Worm (Caenorhabditis elegans) whole organism, mixed stage, embryonic: ENCODE measurements around the gene Y80D4G.2.

Experiments used
- M03D4.4 ChIP-seq: sonication (generic microtip); optimal IDR thresholded peaks from 2 replicates; lab custom pipeline; 2017; ENCODE audit warnings: mild to moderate bottlenecking, missing genetic modification characterization, missing compliant biosample characterization
- bed-3 ChIP-seq: fragments of 200-800 bp; sonication (Bioruptor generic); optimal IDR thresholded peaks from 3 replicates; lab custom pipeline; 2018; ENCODE audit warnings: mild to moderate bottlenecking, missing genetic modification characterization, moderate library complexity, missing compliant biosample characterization
- blmp-1 ChIP-seq: fragments of 150-350 bp; optimal IDR thresholded peaks from 2 replicates; lab custom pipeline; 2014; ENCODE audit warnings: missing biosample characterization, missing genetic modification characterization
- ceh-39 ChIP-seq: fragments of 150-350 bp; optimal IDR thresholded peaks from 2 replicates; lab custom pipeline; 2014; ENCODE audit warnings: missing biosample characterization, missing genetic modification characterization
- ceh-43 ChIP-seq: fragments of 200-800 bp; sonication (Bioruptor generic); optimal IDR thresholded peaks from 2 replicates; lab custom pipeline; 2018; ENCODE audit warnings: mild to moderate bottlenecking, missing genetic modification characterization, moderate library complexity, missing compliant biosample characterization
- ceh-83 ChIP-seq: fragments of 200-800 bp; sonication (Bioruptor generic); optimal IDR thresholded peaks from 2 replicates; lab custom pipeline; 2018; ENCODE audit warnings: mild to moderate bottlenecking, missing genetic modification characterization, missing compliant biosample characterization
- ces-1 ChIP-seq: fragments of 150-350 bp; optimal IDR thresholded peaks from 2 replicates; lab custom pipeline; 2014; ENCODE audit warnings: missing biosample characterization, missing genetic modification reagents, missing genetic modification characterization
- cnd-1 ChIP-seq: fragments of 200-800 bp; sonication (Bioruptor generic); optimal IDR thresholded peaks from 2 replicates; lab custom pipeline; 2018; ENCODE audit warnings: mild to moderate bottlenecking, missing genetic modification characterization, missing compliant biosample characterization
- elt-1 ChIP-seq: sonication (generic microtip); optimal IDR thresholded peaks from 2 replicates; lab custom pipeline; 2017; ENCODE audit warnings: missing genetic modification characterization, mild to moderate bottlenecking, missing compliant biosample characterization, antibody characterized with exemption, moderate library complexity, borderline replicate concordance; ENCODE audit not compliant: insufficient read depth
- elt-3 ChIP-seq: fragments of 150-350 bp; optimal IDR thresholded peaks from 2 replicates; lab custom pipeline; 2014; ENCODE audit warnings: missing biosample characterization, missing genetic modification characterization
- flh-1 ChIP-seq: fragments of 200-800 bp; sonication (Bioruptor generic); optimal IDR thresholded peaks from 2 replicates; lab custom pipeline; 2018; ENCODE audit warnings: mild to moderate bottlenecking, missing genetic modification characterization, moderate library complexity, missing compliant biosample characterization
- ham-2 ChIP-seq: fragments of 200-800 bp; sonication (Bioruptor generic); optimal IDR thresholded peaks from 2 replicates; lab custom pipeline; 2018; ENCODE audit warnings: mild to moderate bottlenecking, missing genetic modification characterization, missing compliant biosample characterization
- hlh-1 ChIP-seq: fragments of 150-350 bp; optimal IDR thresholded peaks from 2 replicates; lab custom pipeline; 2014; ENCODE audit warnings: missing biosample characterization, missing genetic modification reagents, missing genetic modification characterization
- lin-13 ChIP-seq: fragments of 150-350 bp; optimal IDR thresholded peaks from 2 replicates; lab custom pipeline; 2014; ENCODE audit warnings: missing biosample characterization, missing genetic modification characterization
- lin-32 ChIP-seq: fragments of 200-800 bp; sonication (Bioruptor generic); optimal IDR thresholded peaks from 2 replicates; lab custom pipeline; 2018; ENCODE audit warnings: mild to moderate bottlenecking, missing genetic modification characterization, missing compliant biosample characterization
- lsy-2 ChIP-seq: fragments of 150-350 bp; optimal IDR thresholded peaks from 2 replicates; lab custom pipeline; 2014; ENCODE audit warnings: missing biosample characterization, missing genetic modification characterization
- mab-5 ChIP-seq: fragments of 150-350 bp; optimal IDR thresholded peaks from 2 replicates; lab custom pipeline; 2014; ENCODE audit warnings: missing biosample characterization, missing genetic modification characterization
- mep-1 ChIP-seq: fragments of 150-350 bp; optimal IDR thresholded peaks from 2 replicates; lab custom pipeline; 2017; ENCODE audit warnings: missing biosample characterization, missing genetic modification reagents, missing genetic modification characterization, inconsistent platforms
- mls-2 ChIP-seq: sonication (generic microtip); optimal IDR thresholded peaks from 2 replicates; lab custom pipeline; 2016; ENCODE audit warnings: mild to moderate bottlenecking, missing genetic modification characterization, moderate library complexity, missing compliant biosample characterization
- nhr-12 ChIP-seq: fragments of 150-350 bp; optimal IDR thresholded peaks from 2 replicates; lab custom pipeline; 2014; ENCODE audit warnings: missing biosample characterization, missing genetic modification characterization
- nhr-2 ChIP-seq: fragments of 150-350 bp; optimal IDR thresholded peaks from 2 replicates; lab custom pipeline; 2014; ENCODE audit warnings: missing biosample characterization, missing genetic modification characterization
- nhr-237 ChIP-seq: fragments of 150-350 bp; optimal IDR thresholded peaks from 2 replicates; lab custom pipeline; 2014; ENCODE audit warnings: missing biosample characterization, missing genetic modification characterization
- nhr-28 ChIP-seq: fragments of 150-350 bp; optimal IDR thresholded peaks from 2 replicates; lab custom pipeline; 2014; ENCODE audit warnings: missing biosample characterization, missing genetic modification characterization
- nhr-76 ChIP-seq: sonication (generic microtip); optimal IDR thresholded peaks from 2 replicates; lab custom pipeline; 2017; ENCODE audit warnings: missing biosample characterization, missing genetic modification characterization
- pha-4 ChIP-seq: fragments of 150-350 bp; optimal IDR thresholded peaks from 2 replicates; lab custom pipeline; 2018; ENCODE audit warnings: missing biosample characterization, missing genetic modification reagents, missing genetic modification characterization
- sem-2 ChIP-seq: fragments of 200-800 bp; sonication (Bioruptor generic); optimal IDR thresholded peaks from 2 replicates; lab custom pipeline; 2018; ENCODE audit warnings: mild to moderate bottlenecking, missing genetic modification characterization, missing compliant biosample characterization
- snpc-4 ChIP-seq: fragments of 150-350 bp; optimal IDR thresholded peaks from 2 replicates; lab custom pipeline; 2014; ENCODE audit warnings: missing biosample characterization, missing genetic modification characterization
- sptf-1 ChIP-seq: sonication (generic microtip); optimal IDR thresholded peaks from 2 replicates; lab custom pipeline; 2017; ENCODE audit warnings: mild to moderate bottlenecking, missing genetic modification characterization, moderate library complexity, missing compliant biosample characterization
- tbx-8 ChIP-seq: fragments of 200-800 bp; sonication (Bioruptor generic); optimal IDR thresholded peaks from 2 replicates; lab custom pipeline; 2018; ENCODE audit warnings: mild to moderate bottlenecking, missing genetic modification characterization, moderate library complexity, missing compliant biosample characterization
- unc-120 ChIP-seq: sonication (generic microtip); optimal IDR thresholded peaks from 2 replicates; lab custom pipeline; 2017; ENCODE audit warnings: missing genetic modification characterization, missing compliant biosample characterization; ENCODE audit not compliant: poor library complexity, severe bottlenecking
- unc-39 ChIP-seq: fragments of 150-350 bp; optimal IDR thresholded peaks from 2 replicates; lab custom pipeline; 2014; ENCODE audit warnings: missing biosample characterization, missing genetic modification characterization
- unc-62 ChIP-seq: fragments of 150-350 bp; optimal IDR thresholded peaks from 2 replicates; lab custom pipeline; 2014; ENCODE audit warnings: missing biosample characterization, missing genetic modification reagents, missing genetic modification characterization
- zip-8 ChIP-seq: fragments of 150-350 bp; optimal IDR thresholded peaks from 2 replicates; lab custom pipeline; 2014; ENCODE audit warnings: missing biosample characterization, missing genetic modification characterization

Y80D4G.2 gene

ce11 chrIII:7561872-7562271, 32.5 kb downstream of the Y80D4G.2 start, which contains the start of gene lgc-12:
Gene lgc-12, plus strand, starts transcription at chrIII:7562172.
- TF ChIP-seq nhr-2 (tag; lab: Kevin White, UChicago) (no peak), zip-8 (no peak), mls-2 (no peak), ceh-83 (GFP tag; lab: Kevin White, UChicago) (no peak), lin-13 (tag; lab: Kevin White, UChicago) (no peak)

- peak; percentile 100 for TF ChIP-seq unc-62 (GFP tag; lab: Kevin White, UChicago)
- no peak for TF ChIP-seq cnd-1 (tag; lab: Kevin White, UChicago)
- peak; percentile 80 for TF ChIP-seq hlh-1 (tag; lab: Kevin White, UChicago)
- TF ChIP-seq nhr-237 (tag; lab: Kevin White, UChicago): no peak
- TF ChIP-seq flh-1 (GFP tag; lab: Kevin White, UChicago): no peak
- TF ChIP-seq ceh-83 (GFP tag; lab: Kevin White, UChicago): peak; percentile 3
- peak; percentile 83 for TF ChIP-seq unc-120 (tag; lab: Kevin White, UChicago)
- TF ChIP-seq, all 35 proteins: peak for 4
Measured at ce11 chrIII:7559869-7560268, 34.5 kb downstream of the Y80D4G.2 start.

ce11 chrIII:7558658-7559057, 35.7 kb downstream of the Y80D4G.2 start:
- no peak for TF ChIP-seq ceh-83 (GFP tag; lab: Kevin White, UChicago)
- TF ChIP-seq flh-1 (GFP tag; lab: Kevin White, UChicago): no peak
- peak; percentile 67 for TF ChIP-seq nhr-2 (tag; lab: Kevin White, UChicago)
- TF ChIP-seq ces-1: peak; percentile 85
- peak; percentile 6 for TF ChIP-seq mls-2
- peak; percentile 68 for TF ChIP-seq unc-62 (GFP tag; lab: Kevin White, UChicago)
- no peak for TF ChIP-seq sptf-1 (tag; lab: Kevin White, UChicago)
- TF ChIP-seq nhr-28 (tag; lab: Kevin White, UChicago): no peak

ce11 chrIII:7557930-7558470, 36.4 kb downstream of the Y80D4G.2 start:
- TF ChIP-seq M03D4.4 (tag; lab: Kevin White, UChicago) (no peak), pha-4 (tag; lab: Kevin White, UChicago) (no peak), nhr-2 (tag; lab: Kevin White, UChicago) (no peak), nhr-76 (tag; lab: Kevin White, UChicago) (no peak), bed-3 (GFP tag; lab: Kevin White, UChicago) (no peak), zip-8 (no peak), lin-13 (tag; lab: Kevin White, UChicago) (no peak)

ce11 chrIII:7555360-7555759, 39.0 kb downstream of the Y80D4G.2 start, which contains the start of gene ceh-13:
Gene ceh-13, plus strand, starts transcription at chrIII:7555660.
- TF ChIP-seq tbx-8 (GFP tag; lab: Kevin White, UChicago) (no peak), hlh-1 (tag; lab: Kevin White, UChicago) (no peak), blmp-1 (tag; lab: Kevin White, UChicago) (no peak), mab-5 (tag; lab: Kevin White, UChicago) (no peak), elt-3 (tag; lab: Kevin White, UChicago) (no peak), mep-1 (tag; lab: Kevin White, UChicago) (no peak), unc-39 (tag; lab: Kevin White, UChicago) (no peak), mls-2 (no peak), ceh-43 (GFP tag; lab: Kevin White, UChicago) (no peak), unc-62 (GFP tag; lab: Kevin White, UChicago) (no peak), lin-13 (tag; lab: Kevin White, UChicago) (no peak), nhr-237 (tag; lab: Kevin White, UChicago) (no peak), unc-120 (tag; lab: Kevin White, UChicago) (no peak), lin-32 (GFP tag; lab: Kevin White, UChicago) (no peak), nhr-12 (tag; lab: Kevin White, UChicago) (no peak), pha-4 (tag; lab: Kevin White, UChicago) (no peak), cnd-1 (tag; lab: Kevin White, UChicago) (no peak), ceh-39 (no peak)

- TF ChIP-seq ham-2 (GFP tag; lab: Kevin White, UChicago) (no peak), nhr-76 (tag; lab: Kevin White, UChicago) (no peak), blmp-1 (tag; lab: Kevin White, UChicago) (no peak), M03D4.4 (tag; lab: Kevin White, UChicago) (peak; percentile 11), nhr-237 (tag; lab: Kevin White, UChicago) (no peak), lin-32 (GFP tag; lab: Kevin White, UChicago) (no peak), tbx-8 (GFP tag; lab: Kevin White, UChicago) (no peak), ceh-43 (GFP tag; lab: Kevin White, UChicago) (no peak), ceh-39 (no peak), snpc-4 (tag; lab: Kevin White, UChicago) (no peak), sem-2 (no peak), zip-8 (no peak), unc-120 (tag; lab: Kevin White, UChicago) (peak; percentile 84), unc-62 (GFP tag; lab: Kevin White, UChicago) (peak; percentile 99), flh-1 (GFP tag; lab: Kevin White, UChicago) (no peak), bed-3 (GFP tag; lab: Kevin White, UChicago) (no peak), elt-1 (no peak), unc-39 (tag; lab: Kevin White, UChicago) (no peak), mab-5 (tag; lab: Kevin White, UChicago) (peak; percentile 92), cnd-1 (tag; lab: Kevin White, UChicago) (no peak), lsy-2 (tag; lab: Kevin White, UChicago) (peak; percentile 61), mep-1 (tag; lab: Kevin White, UChicago) (no peak), mls-2 (no peak), lin-13 (tag; lab: Kevin White, UChicago) (no peak), elt-3 (tag; lab: Kevin White, UChicago) (no peak), nhr-28 (tag; lab: Kevin White, UChicago) (no peak)
Measured at ce11 chrIII:7554697-7555145, 39.7 kb downstream of the Y80D4G.2 start.
